Worm (Caenorhabditis elegans) whole organism, young adult: ENCODE data around the gene C27D6.3.
A peak's percentile ranks its signal among the peaks of the same experiment; 100 is the strongest.

ENCODE experiments used
- B0336.3 ChIP-seq: fragments of 200-800 bp; sonication (Bioruptor generic); IDR thresholded peaks from 2 replicates; pipeline ENCODE4 v1.3.6; 2022; ENCODE audit warnings: missing genetic modification characterization, missing compliant biosample characterization
- F10E7.11 ChIP-seq: sonication (generic microtip); optimal IDR thresholded peaks from 2 replicates; lab custom pipeline; 2017; ENCODE audit warnings: mild to moderate bottlenecking, missing genetic modification characterization, moderate library complexity, missing compliant biosample characterization
- F22D6.2 ChIP-seq: sonication (generic microtip); optimal IDR thresholded peaks from 2 replicates; lab custom pipeline; 2016; ENCODE audit warnings: mild to moderate bottlenecking, missing genetic modification characterization, missing compliant biosample characterization
- F49E8.2 ChIP-seq: sonication (generic microtip); optimal IDR thresholded peaks from 3 replicates; lab custom pipeline; 2017; ENCODE audit warnings: missing genetic modification characterization, mild to moderate bottlenecking, missing compliant biosample characterization, antibody characterized with exemption, moderate library complexity; ENCODE audit not compliant: insufficient read depth
- F55B11.4 ChIP-seq: sonication (generic microtip); optimal IDR thresholded peaks from 2 replicates; lab custom pipeline; 2016; ENCODE audit warnings: missing compliant biosample characterization, missing genetic modification characterization, borderline replicate concordance; ENCODE audit not compliant: insufficient read depth
- K11D2.4 ChIP-seq: fragments of 200-800 bp; sonication (Bioruptor generic); IDR thresholded peaks from 2 replicates; pipeline ENCODE4 v1.3.6; 2022; ENCODE audit warnings: missing genetic modification reagents, missing genetic modification characterization, missing compliant biosample characterization
- K12H6.12 ChIP-seq: fragments of 200-800 bp; sonication (Bioruptor generic); optimal IDR thresholded peaks from 2 replicates; lab custom pipeline; 2018; ENCODE audit warnings: mild to moderate bottlenecking, missing genetic modification characterization, missing compliant biosample characterization
- Y56A3A.18 ChIP-seq: fragments of 200-800 bp; sonication (Bioruptor generic); IDR thresholded peaks from 2 replicates; pipeline ENCODE4 v1.3.6; 2022; ENCODE audit warnings: missing genetic modification reagents, missing genetic modification characterization, missing compliant biosample characterization
- Y79H2A.3 ChIP-seq: fragments of 200-800 bp; sonication (Bioruptor generic); conservative IDR thresholded peaks from 2 replicates; pipeline ENCODE4 v1.3.6; 2022; ENCODE audit warnings: missing genetic modification reagents, missing genetic modification characterization, missing compliant biosample characterization
- ZK185.1 ChIP-seq: sonication (generic microtip); optimal IDR thresholded peaks from 2 replicates; lab custom pipeline; 2016; ENCODE audit warnings: mild to moderate bottlenecking, missing genetic modification characterization, missing compliant biosample characterization; ENCODE audit not compliant: poor library complexity, severe bottlenecking
- akir-1 ChIP-seq: fragments of 200-800 bp; sonication (Bioruptor generic); optimal IDR thresholded peaks from 2 replicates; lab custom pipeline; 2018; ENCODE audit warnings: mild to moderate bottlenecking, missing genetic modification characterization, moderate library complexity, missing compliant biosample characterization
- ama-1 ChIP-seq, 3 experiments: fragments of 150-350 bp in 1 of 3; sonication (generic microtip) in 2 of 3; optimal IDR thresholded peaks; 2 replicates each; lab custom pipeline; 2014 to 2018; ENCODE audit warnings: missing biosample characterization in 2 of 3, missing genetic modification characterization in 2 of 3, missing genetic modification reagents in 2 of 3
- atf-7 ChIP-seq: sonication (generic microtip); optimal IDR thresholded peaks from 2 replicates; lab custom pipeline; 2017; ENCODE audit warnings: mild to moderate bottlenecking, missing genetic modification characterization, missing compliant biosample characterization
- athp-1 ChIP-seq: sonication (generic microtip); optimal IDR thresholded peaks from 2 replicates; lab custom pipeline; 2017; ENCODE audit warnings: mild to moderate bottlenecking, missing genetic modification characterization, missing compliant biosample characterization
- ceh-40 ChIP-seq: fragments of 200-800 bp; sonication (Bioruptor generic); IDR thresholded peaks from 2 replicates; pipeline ENCODE4 v1.3.6; 2022; ENCODE audit warnings: missing genetic modification characterization, missing compliant biosample characterization
- ceh-91 ChIP-seq: fragments of 200-800 bp; sonication (Bioruptor generic); IDR thresholded peaks from 2 replicates; pipeline ENCODE4 v1.3.6; 2022; ENCODE audit warnings: missing genetic modification reagents, missing genetic modification characterization, missing compliant biosample characterization
- chd-7 ChIP-seq: sonication (generic microtip); optimal IDR thresholded peaks from 2 replicates; lab custom pipeline; 2016; ENCODE audit warnings: mild to moderate bottlenecking, missing genetic modification characterization, moderate library complexity, missing compliant biosample characterization
- die-1 ChIP-seq: sonication (generic microtip); optimal IDR thresholded peaks from 2 replicates; lab custom pipeline; 2016; ENCODE audit warnings: missing genotype, mild to moderate bottlenecking, missing genetic modification characterization, missing compliant biosample characterization
- dpl-1 ChIP-seq: fragments of 150-350 bp; optimal IDR thresholded peaks from 2 replicates; lab custom pipeline; 2014; ENCODE audit warnings: missing biosample characterization, missing genetic modification reagents, missing genetic modification characterization
- efl-1 ChIP-seq: fragments of 150-350 bp; optimal IDR thresholded peaks from 2 replicates; lab custom pipeline; 2014; ENCODE audit warnings: missing biosample characterization, missing genetic modification reagents, missing genetic modification characterization
- ekl-4 ChIP-seq: fragments of 200-800 bp; sonication (Bioruptor generic); IDR thresholded peaks from 2 replicates; pipeline ENCODE4 v1.3.6; 2022; ENCODE audit warnings: missing genetic modification reagents, missing genetic modification characterization, missing compliant biosample characterization
- ets-4 ChIP-seq: fragments of 200-800 bp; sonication (Bioruptor generic); optimal IDR thresholded peaks from 2 replicates; lab custom pipeline; 2018; ENCODE audit warnings: mild to moderate bottlenecking, missing genetic modification characterization, missing compliant biosample characterization
- him-1 ChIP-seq: sonication (generic microtip); optimal IDR thresholded peaks from 2 replicates; lab custom pipeline; 2016; ENCODE audit warnings: missing genotype, missing genetic modification reagents, missing genetic modification characterization, missing compliant biosample characterization
- hmg-1.2 ChIP-seq: fragments of 200-800 bp; sonication (Bioruptor generic); IDR thresholded peaks from 2 replicates; pipeline ENCODE4 v1.3.6; 2022; ENCODE audit warnings: missing genetic modification reagents, missing genetic modification characterization, missing compliant biosample characterization
- hmg-20 ChIP-seq: fragments of 200-800 bp; sonication (Bioruptor generic); IDR thresholded peaks from 2 replicates; pipeline ENCODE4 v1.3.6; 2022; ENCODE audit warnings: missing genetic modification reagents, missing genetic modification characterization, missing compliant biosample characterization
- let-607 ChIP-seq, 2 experiments: fragments of 200-800 bp in 1 of 2; sonication (Bioruptor generic) in 1 of 2; sonication (generic microtip) in 1 of 2; optimal IDR thresholded peaks; 2 replicates each; lab custom pipeline; 2016 to 2018; ENCODE audit warnings: mild to moderate bottlenecking in 2 of 2, missing compliant biosample characterization in 2 of 2, missing genetic modification characterization in 2 of 2, moderate library complexity in 2 of 2, missing genotype in 1 of 2
- lin-40 ChIP-seq: sonication (generic microtip); optimal IDR thresholded peaks from 2 replicates; lab custom pipeline; 2016; ENCODE audit warnings: missing genetic modification characterization, mild to moderate bottlenecking, missing compliant biosample characterization, missing genotype, missing genetic modification reagents
- lir-1 ChIP-seq: fragments of 200-800 bp; sonication (Bioruptor generic); conservative IDR thresholded peaks from 2 replicates; pipeline ENCODE4 v1.3.6; 2022; ENCODE audit warnings: missing genetic modification reagents, missing genetic modification characterization, missing compliant biosample characterization
- madf-3 ChIP-seq: fragments of 200-800 bp; sonication (Bioruptor generic); IDR thresholded peaks from 2 replicates; pipeline ENCODE4 v1.3.6; 2022; ENCODE audit warnings: missing genetic modification reagents, missing genetic modification characterization, missing compliant biosample characterization
- madf-8 ChIP-seq: fragments of 200-800 bp; sonication (Bioruptor generic); conservative IDR thresholded peaks from 2 replicates; pipeline ENCODE4 v1.3.6; 2022; ENCODE audit warnings: missing genetic modification reagents, missing genetic modification characterization, missing compliant biosample characterization
- mes-4 ChIP-seq: sonication (generic microtip); optimal IDR thresholded peaks from 2 replicates; lab custom pipeline; 2016; ENCODE audit warnings: missing genotype, missing genetic modification characterization, missing compliant biosample characterization
- nhr-120 ChIP-seq: fragments of 200-800 bp; sonication (Bioruptor generic); IDR thresholded peaks from 2 replicates; pipeline ENCODE4 v1.3.6; 2022; ENCODE audit warnings: missing genetic modification characterization, missing compliant biosample characterization
- pbrm-1 ChIP-seq: fragments of 200-800 bp; sonication (Bioruptor generic); IDR thresholded peaks from 2 replicates; pipeline ENCODE4 v1.3.6; 2022; ENCODE audit warnings: missing genetic modification reagents, missing genetic modification characterization, missing compliant biosample characterization
- pha-4 ChIP-seq: fragments of 150-350 bp; sonication (generic microtip); optimal IDR thresholded peaks from 2 replicates; lab custom pipeline; 2014; ENCODE audit warnings: missing biosample characterization, missing genetic modification reagents, missing genetic modification characterization
- rec-8 ChIP-seq, 2 experiments: sonication (generic microtip); optimal IDR thresholded peaks; 2 replicates each; lab custom pipeline; 2016; ENCODE audit warnings: mild to moderate bottlenecking in 2 of 2, missing genetic modification characterization in 2 of 2, missing genetic modification reagents in 2 of 2, missing genotype in 2 of 2, missing biosample characterization in 1 of 2, missing compliant biosample characterization in 1 of 2, moderate library complexity in 1 of 2
- sdz-38 ChIP-seq: sonication (generic microtip); optimal IDR thresholded peaks from 2 replicates; lab custom pipeline; 2016; ENCODE audit warnings: missing genotype, missing genetic modification characterization, missing compliant biosample characterization
- sea-2 ChIP-seq: fragments of 200-800 bp; sonication (Bioruptor generic); IDR thresholded peaks from 2 replicates; pipeline ENCODE4 v1.3.6; 2022; ENCODE audit warnings: missing genetic modification characterization, missing compliant biosample characterization
- somi-1 ChIP-seq: fragments of 200-800 bp; sonication (Bioruptor generic); optimal IDR thresholded peaks from 2 replicates; lab custom pipeline; 2018; ENCODE audit warnings: mild to moderate bottlenecking, missing genetic modification characterization, missing compliant biosample characterization
- tbx-9 ChIP-seq: sonication (generic microtip); optimal IDR thresholded peaks from 2 replicates; lab custom pipeline; 2016; ENCODE audit warnings: borderline replicate concordance, missing genetic modification characterization, inconsistent platforms, missing compliant biosample characterization
- tlf-1 ChIP-seq: fragments of 200-800 bp; sonication (Bioruptor generic); optimal IDR thresholded peaks from 2 replicates; lab custom pipeline; 2018; ENCODE audit warnings: mild to moderate bottlenecking, missing genetic modification characterization, missing compliant biosample characterization
- unc-130 ChIP-seq: sonication (generic microtip); optimal IDR thresholded peaks from 2 replicates; lab custom pipeline; 2016; ENCODE audit warnings: missing genetic modification reagents, missing genetic modification characterization, missing compliant biosample characterization
- unc-62 ChIP-seq: fragments of 150-350 bp; optimal IDR thresholded peaks from 2 replicates; lab custom pipeline; 2014; ENCODE audit warnings: missing biosample characterization, missing genetic modification reagents, missing genetic modification characterization
- zfh-2 ChIP-seq: fragments of 200-800 bp; sonication (Bioruptor generic); conservative IDR thresholded peaks from 2 replicates; pipeline ENCODE4 v1.3.6; 2022; ENCODE audit warnings: missing genetic modification reagents, missing genetic modification characterization, missing compliant biosample characterization
- ztf-18 ChIP-seq: sonication (generic microtip); optimal IDR thresholded peaks from 2 replicates; lab custom pipeline; 2016; ENCODE audit warnings: missing genotype, mild to moderate bottlenecking, missing genetic modification characterization, missing compliant biosample characterization
- ztf-25 ChIP-seq: fragments of 200-800 bp; sonication (Bioruptor generic); IDR thresholded peaks from 2 replicates; pipeline ENCODE4 v1.3.6; 2022; ENCODE audit warnings: missing genetic modification reagents, missing genetic modification characterization, missing compliant biosample characterization

The C27D6.3 gene

DNA sequence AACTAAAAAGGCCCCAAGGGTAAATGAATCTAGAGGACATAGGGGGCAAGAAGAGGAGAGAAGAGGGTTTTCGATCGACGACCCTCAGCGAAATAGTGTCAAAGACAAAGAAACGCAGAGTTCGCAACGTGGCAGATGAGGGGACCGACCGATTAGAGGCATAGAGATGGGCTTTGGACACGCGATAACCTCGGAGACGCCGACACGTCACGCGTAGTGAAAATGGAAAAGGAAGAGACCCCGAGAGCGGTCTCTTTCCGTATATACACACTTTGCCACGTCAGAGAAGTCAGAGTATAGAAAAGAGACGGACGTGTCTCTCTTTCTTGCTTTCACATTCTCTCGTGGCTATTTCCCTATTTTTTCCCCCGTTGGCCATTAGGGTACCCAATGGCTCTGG, 7.2 kb upstream of the C27D6.3 start (continued):
- TF ChIP-seq madf-8 (GFP tag; lab: Robert Waterston, UW) (no peak), die-1 (peak; percentile 46), F49E8.2 (no peak), ama-1 (optimal IDR thresholded peaks at IDR 0.05; lab: Kevin White, UChicago) (no peak), ama-1 (GFP tag; optimal IDR thresholded peaks at IDR 0.05; lab: Kevin White, UChicago) (no peak), lin-40 (peak; percentile 58), chd-7 (tag; lab: Kevin White, UChicago) (peak; percentile 70), pha-4 (no peak), ekl-4 (no peak), hmg-1.2 (GFP tag; lab: Robert Waterston, UW) (peak; percentile 83), Y79H2A.3 (GFP tag; lab: Robert Waterston, UW) (no peak), K11D2.4 (GFP tag; lab: Robert Waterston, UW) (peak; percentile 31; the same call in 1 of the 2 replicates), K12H6.12 (tag; lab: Kevin White, UChicago) (peak; percentile 51), ceh-40 (GFP tag; lab: Robert Waterston, UW) (no peak), hmg-20 (no peak)

DNA sequence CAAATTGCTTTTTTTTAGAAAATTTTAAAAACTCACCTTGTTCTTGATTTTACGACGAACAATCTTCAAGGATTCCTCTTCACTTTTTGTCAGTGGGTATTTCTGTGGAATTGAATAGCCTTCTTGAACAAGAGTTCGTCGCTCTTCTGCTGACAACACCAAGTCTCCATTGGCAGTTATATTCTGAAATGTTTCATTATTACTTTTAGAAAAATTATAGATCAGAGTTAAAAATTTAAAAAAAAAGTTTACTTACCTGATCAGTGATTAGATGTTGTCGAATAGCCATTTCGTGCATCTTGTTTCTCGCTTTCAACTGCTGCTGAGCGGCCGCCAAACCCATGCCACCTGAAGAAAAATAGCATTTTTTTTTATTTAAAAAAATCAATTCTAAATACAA, 6.0 kb upstream of the C27D6.3 start:
- 0 out of 2 replicates have a peak, but pooled peaks have one; percentile 13 for TF ChIP-seq ekl-4
- no peak for TF ChIP-seq ZK185.1 (tag; lab: Kevin White, UChicago)
- TF ChIP-seq pha-4 = no peak

DNA sequence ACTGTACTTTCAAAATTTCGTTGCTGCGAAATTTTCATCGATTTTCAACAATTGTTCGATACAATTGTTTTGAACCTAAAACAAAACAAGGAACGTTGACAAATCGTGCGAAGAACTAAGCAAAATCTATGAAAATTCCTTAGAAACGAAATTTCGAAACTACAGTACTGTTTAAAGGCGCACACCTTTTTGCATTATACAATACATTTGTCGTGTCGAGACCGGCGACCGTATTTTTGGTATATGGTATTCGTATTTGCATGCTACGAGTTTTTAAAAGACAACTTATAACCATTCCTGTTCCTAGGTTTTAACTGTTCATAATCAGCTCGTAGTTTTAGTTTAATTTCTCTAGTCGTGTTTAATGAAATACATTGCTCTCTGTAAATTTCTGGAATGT, 4.3 kb upstream of the C27D6.3 start:
- TF ChIP-seq F55B11.4 (no peak), F10E7.11 (no peak), ztf-18 (tag; lab: Kevin White, UChicago) (no peak), B0336.3 (peak; percentile 44; the same call in 1 of the 2 replicates), F49E8.2 (no peak), dpl-1 (GFP tag; lab: Kevin White, UChicago) (no peak), ets-4 (no peak), mes-4 (tag; lab: Kevin White, UChicago) (no peak), lir-1 (no peak), akir-1 (GFP tag; lab: Kevin White, UChicago) (no peak), let-607 (tag; optimal IDR thresholded peaks at IDR 0.05; lab: Kevin White, UChicago) (peak in 1 of 2 experiments; percentile 7), ztf-25 (no peak), tbx-9 (tag; lab: Kevin White, UChicago) (no peak), efl-1 (GFP tag; lab: Kevin White, UChicago) (no peak), nhr-120 (GFP tag; lab: Robert Waterston, UW) (no peak), madf-3 (GFP tag; lab: Robert Waterston, UW) (no peak), rec-8 (tag; optimal IDR thresholded peaks at IDR 0.05; lab: Kevin White, UChicago) (no peak), athp-1 (tag; lab: Kevin White, UChicago) (no peak), ceh-91 (GFP tag; lab: Robert Waterston, UW) (no peak), atf-7 (no peak), pbrm-1 (GFP tag; lab: Robert Waterston, UW) (0 out of 2 replicates have a peak, but pooled peaks have one; percentile 20), sdz-38 (tag; lab: Kevin White, UChicago) (no peak), unc-62 (GFP tag; lab: Kevin White, UChicago) (no peak), tlf-1 (GFP tag; lab: Kevin White, UChicago) (no peak), lin-40 (no peak), sea-2 (GFP tag; lab: Robert Waterston, UW) (no peak), unc-130 (GFP tag; lab: Kevin White, UChicago) (no peak), zfh-2 (GFP tag; lab: Robert Waterston, UW) (no peak), F22D6.2 (no peak), Y56A3A.18 (peak; percentile 79; the same call in 1 of the 2 replicates), somi-1 (no peak), him-1 (tag; lab: Kevin White, UChicago) (no peak)
